Fruit fly (Drosophila melanogaster) whole organism: ENCODE measurements around the gene Tehao.

Source experiments
- CG8478 ChIP-seq: fragments of >200 bp; optimal IDR thresholded peaks from 2 replicates; lab custom pipeline; 2018; ENCODE audit warnings: inconsistent platforms
- Dll ChIP-seq: fragments of >200 bp; optimal IDR thresholded peaks from 2 replicates; lab custom pipeline; 2017
- EcR ChIP-seq, 2 experiments: fragments of >200 bp; optimal IDR thresholded peaks; 2 replicates each; lab custom pipeline; 2017; ENCODE audit warnings: missing biosample characterization in 2 of 2, missing genetic modification characterization in 2 of 2, missing genetic modification reagents in 2 of 2
- pan ChIP-seq: fragments of >200 bp; optimal IDR thresholded peaks from 2 replicates; lab custom pipeline; 2017
- psq ChIP-seq: fragments of >200 bp; optimal IDR thresholded peaks from 2 replicates; lab custom pipeline; 2017
- usp ChIP-seq: fragments of >200 bp; optimal IDR thresholded peaks from 2 replicates; lab custom pipeline; 2017; ENCODE audit warnings: missing biosample characterization, missing genetic modification characterization, mixed read lengths

Gene Tehao

dm6 chr2L:13434795-13435634 lies at the start of gene Tehao:
Tehao (plus strand) TSS chr2L:13435622.
- TF ChIP-seq EcR (GFP tag; optimal IDR thresholded peaks at IDR 0.05; lab: Kevin White, UChicago) (no peak), Dll (lab: Kevin White, UChicago) (no peak), psq (lab: Kevin White, UChicago) (no peak), usp (GFP tag; lab: Kevin White, UChicago) (no peak), CG8478 (lab: Kevin White, UChicago) (no peak)

dm6 chr2L:13387255-13387654 lies 48.2 kb upstream of the Tehao start, which contains the start of the genes Ing5 and CG7099:
Ing5 (minus strand) TSS chr2L:13387312.
CG7099 (plus strand) TSS chr2L:13387571.
- TF ChIP-seq EcR (GFP tag; optimal IDR thresholded peaks at IDR 0.05; lab: Kevin White, UChicago) (no peak), usp (GFP tag; lab: Kevin White, UChicago) (no peak), psq (lab: Kevin White, UChicago) (no peak)

dm6 chr2L:13394903-13395302 lies 40.5 kb upstream of the Tehao start, which contains the start of gene RpL24:
RpL24 (minus strand) TSS chr2L:13395131.
- TF ChIP-seq usp (GFP tag; lab: Kevin White, UChicago), result no peak
- TF ChIP-seq CG8478 (lab: Kevin White, UChicago), result no peak
- TF ChIP-seq EcR (GFP tag; optimal IDR thresholded peaks at IDR 0.05; lab: Kevin White, UChicago), result no peak
- TF ChIP-seq Dll (lab: Kevin White, UChicago), result no peak
- no peak for TF ChIP-seq psq (lab: Kevin White, UChicago)
- TF ChIP-seq pan (lab: Kevin White, UChicago), result no peak

dm6 chr2L:13396084-13396483 lies 39.3 kb upstream of the Tehao start, which contains the start of gene CG16957:
CG16957 (minus strand) TSS chr2L:13396184.
- TF ChIP-seq CG8478 (lab: Kevin White, UChicago) (no peak), usp (GFP tag; lab: Kevin White, UChicago) (no peak), Dll (lab: Kevin White, UChicago) (no peak), EcR (GFP tag; optimal IDR thresholded peaks at IDR 0.05; lab: Kevin White, UChicago) (no peak)

dm6 chr2L:13397393-13397792 lies 38.0 kb upstream of the Tehao start:
- TF ChIP-seq CG8478 (lab: Kevin White, UChicago), result no peak
- TF ChIP-seq usp (GFP tag; lab: Kevin White, UChicago), result no peak
- TF ChIP-seq psq (lab: Kevin White, UChicago), result no peak
- no peak for TF ChIP-seq Dll (lab: Kevin White, UChicago)
- TF ChIP-seq EcR (GFP tag; optimal IDR thresholded peaks at IDR 0.05; lab: Kevin White, UChicago), result no peak
- no peak for TF ChIP-seq pan (lab: Kevin White, UChicago)

dm6 chr2L:13398614-13399161 lies 36.7 kb upstream of the Tehao start, which contains the start of the genes CG10859 and CG7110:
CG10859 (minus strand) TSS chr2L:13398664.
CG7110 (plus strand) TSS chr2L:13398991.
- TF ChIP-seq usp (GFP tag; lab: Kevin White, UChicago) (no peak), EcR (GFP tag; optimal IDR thresholded peaks at IDR 0.05; lab: Kevin White, UChicago) (no peak), CG8478 (lab: Kevin White, UChicago) (no peak), pan (lab: Kevin White, UChicago) (no peak), psq (lab: Kevin White, UChicago) (no peak), Dll (lab: Kevin White, UChicago) (no peak)

- TF ChIP-seq pan (lab: Kevin White, UChicago), result no peak
- TF ChIP-seq Dll (lab: Kevin White, UChicago), result no peak
- TF ChIP-seq EcR (GFP tag; optimal IDR thresholded peaks at IDR 0.05; lab: Kevin White, UChicago), result no peak
- no peak for TF ChIP-seq psq (lab: Kevin White, UChicago)
- no peak for TF ChIP-seq usp (GFP tag; lab: Kevin White, UChicago)
- no peak for TF ChIP-seq CG8478 (lab: Kevin White, UChicago)
Measured at dm6 chr2L:13399565-13399964, 35.9 kb upstream of the Tehao start.

- no peak for TF ChIP-seq EcR (GFP tag; optimal IDR thresholded peaks at IDR 0.05; lab: Kevin White, UChicago)
- no peak for TF ChIP-seq psq (lab: Kevin White, UChicago)
- no peak for TF ChIP-seq usp (GFP tag; lab: Kevin White, UChicago)
- TF ChIP-seq pan (lab: Kevin White, UChicago), result no peak
- TF ChIP-seq Dll (lab: Kevin White, UChicago), result no peak
Measured at dm6 chr2L:13411566-13411965, 23.9 kb upstream of the Tehao start, which contains the start of gene Vm34Ca. Vm34Ca (minus strand) TSS chr2L:13411631.

dm6 chr2L:13412219-13412618 lies 23.2 kb upstream of the Tehao start, which contains the start of gene Flad2:
Flad2 (plus strand) TSS chr2L:13412519.
- no peak for TF ChIP-seq Dll (lab: Kevin White, UChicago)
- no peak for TF ChIP-seq EcR (GFP tag; optimal IDR thresholded peaks at IDR 0.05; lab: Kevin White, UChicago)
- no peak for TF ChIP-seq CG8478 (lab: Kevin White, UChicago)
- no peak for TF ChIP-seq pan (lab: Kevin White, UChicago)
- no peak for TF ChIP-seq usp (GFP tag; lab: Kevin White, UChicago)
- no peak for TF ChIP-seq psq (lab: Kevin White, UChicago)

dm6 chr2L:13414525-13415481 lies 20.6 kb upstream of the Tehao start, which contains the start of the genes CG16956, CG42784 and CG43850:
CG16956 (minus strand) TSS chr2L:13414575.
CG42784 (plus strand) TSS chr2L:13415431.
CG43850 (plus strand) TSS chr2L:13415431.
- TF ChIP-seq CG8478 (lab: Kevin White, UChicago) (no peak), pan (lab: Kevin White, UChicago) (no peak), psq (lab: Kevin White, UChicago) (no peak), Dll (lab: Kevin White, UChicago) (no peak), usp (GFP tag; lab: Kevin White, UChicago) (no peak), EcR (GFP tag; optimal IDR thresholded peaks at IDR 0.05; lab: Kevin White, UChicago) (no peak)
